Fruit fly (Drosophila melanogaster) whole organism, embryonic: Measurements from ENCODE around the gene euc.

Experiments used
- Atf3 ChIP-seq: fragments of 200-800 bp; sonication (Bioruptor generic); optimal IDR thresholded peaks from 3 replicates; lab custom pipeline; 2016; ENCODE audit warnings: missing biosample characterization, missing genetic modification characterization
- BEAF-32 ChIP-seq: fragments of 200-800 bp; sonication (Bioruptor generic); optimal IDR thresholded peaks from 3 replicates; lab custom pipeline; 2017; ENCODE audit warnings: missing biosample characterization, missing genetic modification characterization, mild to moderate bottlenecking, moderate library complexity, missing genetic modification reagents
- CG10979 ChIP-seq: fragments of 200-800 bp; sonication (Bioruptor generic); optimal IDR thresholded peaks from 2 replicates; lab custom pipeline; 2018; ENCODE audit warnings: missing biosample characterization, mild to moderate bottlenecking, missing genetic modification characterization, moderate library complexity
- CG12236 ChIP-seq: fragments of 200-800 bp; sonication (Bioruptor generic); optimal IDR thresholded peaks from 2 replicates; lab custom pipeline; 2016; ENCODE audit warnings: missing biosample characterization, missing genetic modification characterization
- CG13296 ChIP-seq: fragments of 200-800 bp; sonication (Bioruptor generic); optimal IDR thresholded peaks from 3 replicates; lab custom pipeline; 2018; ENCODE audit warnings: missing biosample characterization, mild to moderate bottlenecking, missing genetic modification characterization
- CG14014 ChIP-seq: fragments of 200-800 bp; sonication (Bioruptor generic); IDR thresholded peaks from 2 replicates; pipeline ENCODE4 v1.3.6; 2022; ENCODE audit warnings: missing biosample characterization, missing genetic modification characterization
- CG14441 ChIP-seq: fragments of 200-800 bp; sonication (Bioruptor generic); IDR thresholded peaks from 2 replicates; pipeline ENCODE4 v1.3.6; 2022; ENCODE audit warnings: missing biosample characterization, missing genetic modification characterization
- CG15073 ChIP-seq: fragments of 200-800 bp; sonication (Bioruptor generic); optimal IDR thresholded peaks from 2 replicates; lab custom pipeline; 2016; ENCODE audit warnings: missing biosample characterization, missing genetic modification characterization
- CG16779 ChIP-seq: fragments of 200-800 bp; sonication (Bioruptor generic); IDR thresholded peaks from 2 replicates; pipeline ENCODE4 v1.3.6; 2022; ENCODE audit warnings: missing biosample characterization, missing genetic modification characterization
- CG17361 ChIP-seq: fragments of 200-800 bp; sonication (Bioruptor generic); IDR thresholded peaks from 3 replicates; pipeline ENCODE4 v1.3.6; 2022; ENCODE audit warnings: missing biosample characterization, missing genetic modification characterization
- CG17612 ChIP-seq: fragments of 200-800 bp; sonication (Bioruptor generic); IDR thresholded peaks from 2 replicates; pipeline ENCODE4 v1.3.6; 2022; ENCODE audit warnings: missing biosample characterization, missing genetic modification characterization
- CG2199 ChIP-seq: fragments of 200-800 bp; sonication (Bioruptor generic); IDR thresholded peaks from 3 replicates; pipeline ENCODE4 v1.3.6; 2022; ENCODE audit warnings: missing biosample characterization, missing genetic modification characterization
- CG3407 ChIP-seq: fragments of 200-800 bp; sonication (Bioruptor generic); optimal IDR thresholded peaks from 2 replicates; lab custom pipeline; 2018; ENCODE audit warnings: missing biosample characterization, mild to moderate bottlenecking, missing genetic modification characterization
- CG42726 ChIP-seq: fragments of 200-800 bp; sonication (Bioruptor generic); IDR thresholded peaks from 2 replicates; pipeline ENCODE4 v1.3.6; 2022; ENCODE audit warnings: missing biosample characterization, missing genetic modification characterization; ENCODE audit not compliant: partially characterized antibody
- CG7987 ChIP-seq: fragments of 200-800 bp; sonication (Bioruptor generic); optimal IDR thresholded peaks from 2 replicates; lab custom pipeline; 2018; ENCODE audit warnings: missing biosample characterization, mild to moderate bottlenecking, missing genetic modification characterization, moderate library complexity
- CG9215 ChIP-seq: fragments of 200-800 bp; sonication (Bioruptor generic); IDR thresholded peaks from 2 replicates; pipeline ENCODE4 v1.3.6; 2022; ENCODE audit warnings: missing biosample characterization, missing genetic modification characterization
- CG9876 ChIP-seq: fragments of 200-800 bp; sonication (Bioruptor generic); optimal IDR thresholded peaks from 2 replicates; lab custom pipeline; 2016; ENCODE audit warnings: missing biosample characterization, missing genetic modification characterization
- Camta ChIP-seq: fragments of 200-800 bp; sonication (Bioruptor generic); optimal IDR thresholded peaks from 2 replicates; lab custom pipeline; 2016; ENCODE audit warnings: missing biosample characterization, missing genetic modification characterization
- D ChIP-seq, 2 experiments: fragments of 200-800 bp in 1 of 2; fragments of >200 bp in 1 of 2; sonication (Bioruptor generic) in 1 of 2; optimal IDR thresholded peaks; 2 replicates in 1 of 2; 3 replicates in 1 of 2; lab custom pipeline; 2017; ENCODE audit warnings: mild to moderate bottlenecking in 1 of 2, missing biosample characterization in 1 of 2, missing genetic modification characterization in 1 of 2, missing genetic modification reagents in 1 of 2
- Dek ChIP-seq: fragments of 200-800 bp; sonication (Bioruptor generic); optimal IDR thresholded peaks from 3 replicates; lab custom pipeline; 2019; ENCODE audit warnings: missing biosample characterization, mild to moderate bottlenecking, missing genetic modification characterization, moderate library complexity
- Drgx ChIP-seq: fragments of 200-800 bp; sonication (Bioruptor generic); IDR thresholded peaks from 2 replicates; pipeline ENCODE4 v1.3.6; 2022; ENCODE audit warnings: missing biosample characterization, missing genetic modification characterization
- E2f1 ChIP-seq: fragments of 200-800 bp; sonication (Bioruptor generic); IDR thresholded peaks from 2 replicates; pipeline ENCODE4 v1.3.6; 2022; ENCODE audit warnings: missing biosample characterization, missing genetic modification characterization
- Fer1 ChIP-seq: fragments of 200-800 bp; sonication (Bioruptor generic); optimal IDR thresholded peaks from 2 replicates; lab custom pipeline; 2017; ENCODE audit warnings: missing biosample characterization, mild to moderate bottlenecking, missing genetic modification characterization
- HmgD ChIP-seq: fragments of 200-800 bp; sonication (Bioruptor generic); optimal IDR thresholded peaks from 3 replicates; lab custom pipeline; 2016; ENCODE audit warnings: missing biosample characterization, missing genetic modification characterization
- Hmx ChIP-seq: fragments of 200-800 bp; sonication (Bioruptor generic); optimal IDR thresholded peaks from 2 replicates; lab custom pipeline; 2016; ENCODE audit warnings: missing biosample characterization, missing genetic modification characterization
- Lim3 ChIP-seq: fragments of 200-800 bp; sonication (Bioruptor generic); IDR thresholded peaks from 2 replicates; pipeline ENCODE4 v1.3.6; 2022; ENCODE audit warnings: missing biosample characterization, missing genetic modification characterization
- Myb ChIP-seq: fragments of 200-800 bp; sonication (Bioruptor generic); optimal IDR thresholded peaks from 2 replicates; lab custom pipeline; 2016; ENCODE audit warnings: missing biosample characterization, missing genetic modification characterization
- Ptx1 ChIP-seq: fragments of 200-800 bp; sonication (Bioruptor generic); IDR thresholded peaks from 2 replicates; pipeline ENCODE4 v1.3.6; 2022; ENCODE audit warnings: missing biosample characterization, missing genetic modification characterization
- Scr ChIP-seq: fragments of 200-800 bp; sonication (Bioruptor generic); IDR thresholded peaks from 2 replicates; pipeline ENCODE4 v1.3.6; 2022; ENCODE audit warnings: missing biosample characterization, missing genetic modification characterization; ENCODE audit not compliant: partially characterized antibody
- Spps ChIP-seq: fragments of 200-800 bp; sonication (Bioruptor generic); optimal IDR thresholded peaks from 2 replicates; lab custom pipeline; 2018; ENCODE audit warnings: missing biosample characterization, mild to moderate bottlenecking, missing genetic modification characterization
- Sry-δ ChIP-seq: fragments of 200-800 bp; sonication (Bioruptor generic); optimal IDR thresholded peaks from 2 replicates; lab custom pipeline; 2016; ENCODE audit warnings: missing biosample characterization, missing genetic modification characterization
- Ssrp ChIP-seq: fragments of 200-800 bp; sonication (Bioruptor generic); optimal IDR thresholded peaks from 2 replicates; lab custom pipeline; 2018; ENCODE audit warnings: missing biosample characterization, mild to moderate bottlenecking, missing genetic modification characterization, moderate library complexity
- YL-1 ChIP-seq: fragments of 200-800 bp; sonication (Bioruptor generic); optimal IDR thresholded peaks from 3 replicates; lab custom pipeline; 2017; ENCODE audit warnings: missing biosample characterization, mild to moderate bottlenecking, missing genetic modification characterization
- br ChIP-seq: fragments of >200 bp; optimal IDR thresholded peaks from 2 replicates; lab custom pipeline; 2017
- btn ChIP-seq: fragments of 200-800 bp; sonication (Bioruptor generic); optimal IDR thresholded peaks from 2 replicates; lab custom pipeline; 2016; ENCODE audit warnings: missing biosample characterization, missing genetic modification characterization
- caup ChIP-seq: fragments of 200-800 bp; sonication (Bioruptor generic); optimal IDR thresholded peaks from 3 replicates; lab custom pipeline; 2017; ENCODE audit warnings: missing biosample characterization, mild to moderate bottlenecking, missing genetic modification characterization, moderate library complexity; ENCODE audit not compliant: severe bottlenecking
- dmrt11E ChIP-seq: fragments of 200-800 bp; sonication (Bioruptor generic); optimal IDR thresholded peaks from 3 replicates; lab custom pipeline; 2018; ENCODE audit warnings: missing biosample characterization, mild to moderate bottlenecking, missing genetic modification characterization, moderate library complexity
- dpn ChIP-seq, 2 experiments: fragments of 200-800 bp; sonication (Bioruptor generic); optimal IDR thresholded peaks; 3 replicates each; lab custom pipeline; 2016; ENCODE audit warnings: missing biosample characterization in 2 of 2, missing genetic modification characterization in 2 of 2
- dysf ChIP-seq: fragments of 200-800 bp; sonication (Bioruptor generic); IDR thresholded peaks from 3 replicates; pipeline ENCODE4 v1.3.6; 2022; ENCODE audit warnings: missing biosample characterization, missing genetic modification characterization
- ems ChIP-seq: fragments of 200-800 bp; sonication (Bioruptor generic); optimal IDR thresholded peaks from 3 replicates; lab custom pipeline; 2016; ENCODE audit warnings: missing biosample characterization, missing genetic modification characterization
- ewg ChIP-seq: fragments of 200-800 bp; sonication (Bioruptor generic); optimal IDR thresholded peaks from 3 replicates; lab custom pipeline; 2017; ENCODE audit warnings: mild to moderate bottlenecking, missing biosample characterization, missing genetic modification reagents, missing genetic modification characterization
- ftz-f1 ChIP-seq: fragments of 200-800 bp; sonication (Bioruptor generic); optimal IDR thresholded peaks from 2 replicates; lab custom pipeline; 2016; ENCODE audit warnings: missing biosample characterization, missing genetic modification characterization
- gem ChIP-seq: fragments of 200-800 bp; sonication (Bioruptor generic); optimal IDR thresholded peaks from 2 replicates; lab custom pipeline; 2019; ENCODE audit warnings: missing biosample characterization, mild to moderate bottlenecking, missing genetic modification characterization, moderate library complexity
- ind ChIP-seq: fragments of 200-800 bp; sonication (Bioruptor generic); optimal IDR thresholded peaks from 3 replicates; lab custom pipeline; 2016; ENCODE audit warnings: missing biosample characterization, missing genetic modification characterization
- kni ChIP-seq: fragments of 200-800 bp; sonication (Bioruptor generic); optimal IDR thresholded peaks from 3 replicates; lab custom pipeline; 2017; ENCODE audit warnings: mild to moderate bottlenecking, missing biosample characterization, missing genetic modification reagents, missing genetic modification characterization
- shn ChIP-seq: fragments of 200-800 bp; sonication (Bioruptor generic); optimal IDR thresholded peaks from 3 replicates; lab custom pipeline; 2016; ENCODE audit warnings: missing biosample characterization, missing genetic modification characterization
- so ChIP-seq: fragments of 200-800 bp; sonication (Bioruptor generic); IDR thresholded peaks from 3 replicates; pipeline ENCODE4 v1.3.6; 2022; ENCODE audit warnings: missing biosample characterization, missing genetic modification characterization
- tio ChIP-seq: fragments of 200-800 bp; sonication (Bioruptor generic); optimal IDR thresholded peaks from 2 replicates; lab custom pipeline; 2017; ENCODE audit warnings: missing biosample characterization, missing genetic modification characterization, inconsistent platforms
- zf30C ChIP-seq: fragments of 200-800 bp; sonication (Bioruptor generic); optimal IDR thresholded peaks from 3 replicates; lab custom pipeline; 2018; ENCODE audit warnings: missing biosample characterization, mild to moderate bottlenecking, missing genetic modification characterization

euc gene

DNA sequence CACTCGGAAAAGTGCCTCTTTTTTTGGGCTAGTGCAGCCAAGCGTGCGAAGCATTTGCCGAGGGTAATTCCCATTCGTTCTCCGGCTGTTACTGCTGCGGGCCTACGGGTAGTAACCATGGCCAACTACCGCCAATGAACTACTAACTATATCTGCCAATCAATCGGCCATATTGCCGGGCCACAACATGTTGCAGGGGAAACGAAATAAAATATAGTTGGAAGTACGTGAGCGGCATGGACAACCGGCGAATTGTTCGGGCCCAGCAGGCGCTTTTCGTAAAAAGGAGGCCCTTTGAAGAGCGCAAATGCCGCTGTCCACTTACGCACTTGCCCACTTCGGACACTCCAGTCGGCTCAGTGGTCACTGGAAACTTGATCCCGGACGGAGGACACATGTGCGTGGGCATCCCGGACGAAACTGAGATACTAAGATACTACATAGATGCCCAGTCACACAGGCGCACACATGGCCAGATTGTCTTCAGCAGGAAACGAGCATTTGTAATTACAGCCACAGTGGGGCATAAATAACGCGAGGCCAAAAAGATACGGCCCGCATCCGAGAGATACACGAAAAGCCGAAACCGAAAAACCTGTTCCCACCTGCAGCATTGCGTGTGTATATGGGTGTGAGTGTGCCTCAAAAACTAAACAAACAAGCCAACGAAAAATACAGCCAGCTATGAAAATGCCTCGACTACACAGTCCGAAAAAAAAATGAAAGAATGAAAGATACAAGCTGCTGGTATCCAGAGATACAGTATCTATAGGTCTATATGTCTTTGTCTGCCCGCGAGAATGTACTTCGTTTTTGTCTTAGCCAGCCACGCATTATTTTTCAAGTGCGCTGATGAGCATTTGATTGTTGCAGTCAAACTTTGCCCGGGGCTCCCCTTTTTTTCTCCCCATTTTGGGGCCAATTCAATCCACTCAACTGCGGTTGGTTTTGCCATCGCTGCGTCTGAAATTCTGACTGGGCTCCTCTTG lies 9.1 kb upstream of the euc start (continued):
- TF ChIP-seq Scr (GFP tag; lab: Robert Waterston, UW): no peak
- TF ChIP-seq br (lab: Kevin White, UChicago): no peak
- peak; percentile 44 for TF ChIP-seq gem (tag; lab: Kevin White, UChicago)
- TF ChIP-seq Myb (GFP tag; lab: Kevin White, UChicago): no peak
- TF ChIP-seq dysf (GFP tag; lab: Robert Waterston, UW): no peak
- peak; percentile 42 for TF ChIP-seq Fer1 (GFP tag; lab: Kevin White, UChicago)
- peak; percentile 75 for TF ChIP-seq kni (GFP tag; lab: Kevin White, UChicago)
- peak; percentile 28; the same call in 1 of the 3 replicates for TF ChIP-seq so
- TF ChIP-seq CG7987 (GFP tag; lab: Kevin White, UChicago): no peak
- no peak for TF ChIP-seq dmrt11E (tag; lab: Kevin White, UChicago)
- TF ChIP-seq ind (GFP tag; lab: Kevin White, UChicago): peak; percentile 33
- no peak for TF ChIP-seq Lim3 (GFP tag; lab: Robert Waterston, UW)
- TF ChIP-seq dpn (GFP tag; optimal IDR thresholded peaks at IDR 0.05; lab: Kevin White, UChicago): peak in 1 of 2 experiments; percentile 15
- TF ChIP-seq HmgD (GFP tag; lab: Kevin White, UChicago): no peak
- no peak for TF ChIP-seq btn (GFP tag; lab: Kevin White, UChicago)
- no peak for TF ChIP-seq Ssrp
- TF ChIP-seq Ptx1 (GFP tag; lab: Robert Waterston, UW): no peak
- TF ChIP-seq CG13296 (GFP tag; lab: Kevin White, UChicago): no peak
- no peak for TF ChIP-seq CG15073 (GFP tag; lab: Kevin White, UChicago)
- TF ChIP-seq BEAF-32 (GFP tag; lab: Kevin White, UChicago): no peak
- no peak for TF ChIP-seq ftz-f1 (GFP tag; lab: Kevin White, UChicago)
- TF ChIP-seq caup (GFP tag; lab: Kevin White, UChicago): no peak
- peak; percentile 2 for TF ChIP-seq ewg (GFP tag; lab: Kevin White, UChicago)
- no peak for TF ChIP-seq Sry-δ
- no peak for TF ChIP-seq D (optimal IDR thresholded peaks at IDR 0.05; lab: Kevin White, UChicago)
- TF ChIP-seq D (GFP tag; optimal IDR thresholded peaks at IDR 0.05; lab: Kevin White, UChicago): peak; percentile 53
- TF ChIP-seq CG2199 (GFP tag; lab: Robert Waterston, UW): peak; percentile 92
- no peak for TF ChIP-seq Dek (tag; lab: Kevin White, UChicago)
- TF ChIP-seq CG3407 (GFP tag; lab: Kevin White, UChicago): no peak
- TF ChIP-seq Atf3 (GFP tag; lab: Kevin White, UChicago): no peak
- no peak for TF ChIP-seq YL-1
- TF ChIP-seq Spps (tag; lab: Kevin White, UChicago): no peak
- peak; percentile 51 for TF ChIP-seq CG10979 (tag; lab: Kevin White, UChicago)
- TF ChIP-seq CG14441: 0 out of 2 replicates have a peak, but pooled peaks have one; percentile 21
- TF ChIP-seq CG16779: no peak
- TF ChIP-seq E2f1 (GFP tag; lab: Robert Waterston, UW): no peak
- no peak for TF ChIP-seq Drgx (GFP tag; lab: Robert Waterston, UW)
- TF ChIP-seq CG9215 (GFP tag; lab: Robert Waterston, UW): no peak
- no peak for TF ChIP-seq Hmx (GFP tag; lab: Kevin White, UChicago)
- TF ChIP-seq zf30C (GFP tag; lab: Kevin White, UChicago): peak; percentile 70
- TF ChIP-seq shn (GFP tag; lab: Kevin White, UChicago): no peak
- TF ChIP-seq CG12236: no peak
- TF ChIP-seq CG42726 (GFP tag; lab: Robert Waterston, UW): no peak
- TF ChIP-seq tio (GFP tag; lab: Kevin White, UChicago): no peak
- no peak for TF ChIP-seq Camta (GFP tag; lab: Kevin White, UChicago)
- TF ChIP-seq CG9876: no peak
- no peak for TF ChIP-seq ems
- TF ChIP-seq CG17361: 0 out of 3 replicates have a peak, but pooled peaks have one; percentile 25
- no peak for TF ChIP-seq CG17612 (GFP tag; lab: Robert Waterston, UW)
- no peak for TF ChIP-seq CG14014 (GFP tag; lab: Robert Waterston, UW)
